Fruit fly (Drosophila melanogaster): Measurements from ENCODE around the gene Nf-YB.

- TF ChIP-seq psq (optimal IDR thresholded peaks at IDR 0.05) (no peak), h (optimal IDR thresholded peaks at IDR 0.05) (no peak)
Measured at dm6 chr2L:19768967-19769366, 33.1 kb downstream of the Nf-YB start, which contains the start of gene bsh.

Data from Kc167 (cell line).